Worm (Caenorhabditis elegans): Measurements from ENCODE around the gene mbk-1.

Gene mbk-1

DNA sequence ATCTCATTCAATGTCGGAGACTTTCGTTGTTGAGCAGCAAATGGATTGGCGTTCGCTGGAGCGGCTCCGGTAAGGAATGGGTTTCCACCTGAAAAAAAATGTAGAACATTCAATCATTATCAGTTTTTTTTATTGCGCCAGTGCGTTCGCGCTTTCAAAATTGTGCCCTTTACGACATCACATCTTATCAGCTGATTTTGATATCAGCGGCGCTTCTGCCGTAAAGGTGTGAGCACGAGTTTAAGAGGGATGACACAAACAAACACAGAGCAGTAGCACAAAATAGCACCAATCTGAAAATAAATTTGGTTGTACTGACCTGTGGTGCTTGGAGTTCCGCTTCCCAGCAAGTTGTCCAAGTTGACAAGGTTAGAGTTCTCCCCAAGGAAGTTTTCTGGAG, 7.6 kb downstream of the mbk-1 start:
- TF ChIP-seq sem-2 (GFP tag; optimal IDR thresholded peaks at IDR 0.05) (no peak), M03D4.4 (tag; optimal IDR thresholded peaks at IDR 0.05) (no peak), cnd-1 (tag; optimal IDR thresholded peaks at IDR 0.05) (no peak), blmp-1 (tag; optimal IDR thresholded peaks at IDR 0.05) (no peak), unc-39 (tag; optimal IDR thresholded peaks at IDR 0.05) (no peak), nhr-12 (tag; optimal IDR thresholded peaks at IDR 0.05) (no peak), zip-8 (tag; optimal IDR thresholded peaks at IDR 0.05) (no peak), nhr-2 (tag; optimal IDR thresholded peaks at IDR 0.05) (no peak), lin-13 (tag; optimal IDR thresholded peaks at IDR 0.05) (no peak), lin-32 (GFP tag; optimal IDR thresholded peaks at IDR 0.05) (no peak), mls-2 (tag; optimal IDR thresholded peaks at IDR 0.05) (no peak), unc-62 (GFP tag; optimal IDR thresholded peaks at IDR 0.05) (no peak), elt-1 (tag; optimal IDR thresholded peaks at IDR 0.05; ENCODE audit: borderline replicate concordance, insufficient read depth) (no peak)

DNA sequence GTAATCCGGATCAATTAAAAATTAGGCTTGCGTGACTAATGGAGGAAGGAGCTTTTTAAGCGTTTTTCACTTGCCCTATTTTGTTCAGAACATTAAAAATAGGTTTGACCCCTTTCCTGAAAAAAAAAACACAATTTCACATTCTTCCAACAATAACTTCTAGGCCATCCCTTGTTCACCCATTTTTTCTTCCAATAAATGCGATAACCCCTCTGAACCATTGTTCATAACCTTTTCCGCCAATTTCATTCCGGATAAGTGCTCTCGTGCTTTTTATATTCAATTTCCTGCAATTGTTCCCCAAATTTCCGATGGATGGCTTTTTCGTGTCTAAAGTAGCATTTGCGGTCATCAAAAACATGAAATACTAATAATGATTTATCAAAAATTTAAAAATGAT, 8.9 kb downstream of the mbk-1 start:
- TF ChIP-seq sptf-1 (tag; optimal IDR thresholded peaks at IDR 0.05) (peak; percentile 19), bed-3 (GFP tag; optimal IDR thresholded peaks at IDR 0.05) (no peak), ces-1 (GFP tag; optimal IDR thresholded peaks at IDR 0.05) (peak; percentile 27), unc-120 (tag; optimal IDR thresholded peaks at IDR 0.05; ENCODE audit: poor library complexity, severe bottlenecking) (no peak), flh-1 (GFP tag; optimal IDR thresholded peaks at IDR 0.05) (no peak), ceh-83 (GFP tag; optimal IDR thresholded peaks at IDR 0.05) (no peak), cnd-1 (tag; optimal IDR thresholded peaks at IDR 0.05) (no peak), blmp-1 (tag; optimal IDR thresholded peaks at IDR 0.05) (no peak), pha-4 (tag; optimal IDR thresholded peaks at IDR 0.05) (no peak), zip-8 (tag; optimal IDR thresholded peaks at IDR 0.05) (no peak), ceh-39 (tag; optimal IDR thresholded peaks at IDR 0.05) (no peak)

ce11 chrX:14813398-14813797, 10.9 kb downstream of the mbk-1 start:
- TF ChIP-seq pha-4 (tag; optimal IDR thresholded peaks at IDR 0.05) (peak; percentile 49), drap-1 (GFP tag; optimal IDR thresholded peaks at IDR 0.05) (peak; percentile 5), ces-1 (GFP tag; optimal IDR thresholded peaks at IDR 0.05) (peak; percentile 63), lin-32 (GFP tag; optimal IDR thresholded peaks at IDR 0.05) (no peak), tbx-8 (GFP tag; optimal IDR thresholded peaks at IDR 0.05) (no peak), mep-1 (tag; optimal IDR thresholded peaks at IDR 0.05) (peak; percentile 64), nhr-237 (tag; optimal IDR thresholded peaks at IDR 0.05) (peak; percentile 75), hlh-1 (tag; optimal IDR thresholded peaks at IDR 0.05) (peak; percentile 33)

ce11 chrX:14812061-14812460, 12.3 kb downstream of the mbk-1 start, which contains the start of gene T04C10.3:
Gene T04C10.3 (plus strand): TSS chrX:14812361.
- TF ChIP-seq ceh-83 (GFP tag; optimal IDR thresholded peaks at IDR 0.05) (no peak), nhr-237 (tag; optimal IDR thresholded peaks at IDR 0.05) (no peak), hlh-1 (tag; optimal IDR thresholded peaks at IDR 0.05) (no peak), blmp-1 (tag; optimal IDR thresholded peaks at IDR 0.05) (no peak), flh-1 (GFP tag; optimal IDR thresholded peaks at IDR 0.05) (no peak), tbx-8 (GFP tag; optimal IDR thresholded peaks at IDR 0.05) (no peak), nhr-12 (tag; optimal IDR thresholded peaks at IDR 0.05) (no peak), elt-3 (tag; optimal IDR thresholded peaks at IDR 0.05) (no peak), bed-3 (GFP tag; optimal IDR thresholded peaks at IDR 0.05) (no peak), ham-2 (GFP tag; optimal IDR thresholded peaks at IDR 0.05) (no peak), lin-32 (GFP tag; optimal IDR thresholded peaks at IDR 0.05) (no peak), ceh-39 (tag; optimal IDR thresholded peaks at IDR 0.05) (no peak), lin-13 (tag; optimal IDR thresholded peaks at IDR 0.05) (no peak), ces-1 (GFP tag; optimal IDR thresholded peaks at IDR 0.05) (no peak), mab-5 (tag; optimal IDR thresholded peaks at IDR 0.05) (no peak), drap-1 (GFP tag; optimal IDR thresholded peaks at IDR 0.05) (no peak), unc-39 (tag; optimal IDR thresholded peaks at IDR 0.05) (no peak), sem-2 (GFP tag; optimal IDR thresholded peaks at IDR 0.05) (no peak), mep-1 (tag; optimal IDR thresholded peaks at IDR 0.05) (no peak)

DNA sequence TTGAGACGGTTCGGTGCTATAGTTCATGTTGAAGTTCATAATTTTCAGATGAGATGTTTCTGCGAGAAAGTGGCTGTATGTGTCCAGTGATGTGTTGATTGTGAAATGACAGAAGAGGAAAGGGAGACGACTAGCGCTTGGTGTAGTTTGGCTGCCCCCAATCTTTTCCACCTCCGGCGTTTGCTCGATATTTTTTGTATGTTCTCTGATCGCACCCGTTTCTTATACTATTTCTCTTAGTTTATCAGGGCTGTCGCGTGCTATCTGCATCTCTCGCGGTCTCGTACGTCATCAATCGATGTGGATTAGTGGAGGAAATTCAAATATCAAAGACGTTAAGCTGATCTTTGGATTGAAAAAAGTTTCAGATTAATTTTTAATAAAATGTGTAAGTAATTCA, 13.6 kb downstream of the mbk-1 start, which contains the start of gene atf-4:
Gene atf-4, minus strand, starts transcription at position 93 of the 400 bp plus-strand sequence.
- TF ChIP-seq mep-1 (tag; optimal IDR thresholded peaks at IDR 0.05): peak; percentile 7
- peak; percentile 46 for TF ChIP-seq ham-2 (GFP tag; optimal IDR thresholded peaks at IDR 0.05)
- TF ChIP-seq zip-8 (tag; optimal IDR thresholded peaks at IDR 0.05): no peak
- TF ChIP-seq hlh-1 (tag; optimal IDR thresholded peaks at IDR 0.05): peak; percentile 24
- no peak for TF ChIP-seq tbx-8 (GFP tag; optimal IDR thresholded peaks at IDR 0.05)
- TF ChIP-seq unc-120 (tag; optimal IDR thresholded peaks at IDR 0.05; ENCODE audit: poor library complexity, severe bottlenecking): peak; percentile 46
- no peak for TF ChIP-seq ceh-39 (tag; optimal IDR thresholded peaks at IDR 0.05)
